Worm (Caenorhabditis elegans) whole organism, L4/young adult: ENCODE results near the gene mbk-2.

ENCODE experiments used
- W03F9.2 ChIP-seq: fragments of 150-350 bp; optimal IDR thresholded peaks from 2 replicates; lab custom pipeline; 2014; ENCODE audit warnings: missing biosample characterization, missing genetic modification characterization
- dao-5 ChIP-seq: sonication (generic microtip); optimal IDR thresholded peaks from 2 replicates; lab custom pipeline; 2016; ENCODE audit warnings: missing genotype, missing genetic modification characterization, moderate library complexity, missing compliant biosample characterization

ce11 chrIV:12971994-12972520 lies 36.9 kb upstream of the mbk-2 start:
- no peak for TF ChIP-seq dao-5 (tag; lab: Kevin White, UChicago)
- TF ChIP-seq W03F9.2 (tag; lab: Kevin White, UChicago), result no peak
